ENCODE assay signal across 1 fruit fly cellular context in the genomic region with DNA sequence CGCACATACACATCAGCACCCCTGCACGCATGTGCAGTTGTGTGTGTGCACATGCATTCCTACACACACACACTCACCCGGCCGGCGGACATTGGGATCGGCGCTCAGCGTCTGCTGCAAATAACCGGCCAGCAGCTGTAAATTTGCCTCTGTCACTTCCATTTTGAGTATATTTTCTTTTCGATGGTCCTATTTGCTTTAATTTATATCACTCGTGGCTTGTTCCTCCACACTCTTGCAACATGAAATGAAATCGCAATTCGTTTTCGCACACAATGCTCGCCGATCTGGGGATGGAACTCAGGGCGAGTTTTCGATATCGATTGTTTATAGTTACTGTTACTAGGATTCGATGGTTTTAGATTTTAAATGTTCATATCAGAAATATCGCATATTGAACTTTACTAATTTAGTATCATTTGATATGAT.
TF ChIP-seq lines count a peak whose summit lies in the region.

TSS of gene Cse1 (minus strand) at position 303 of the 429 bp plus-strand sequence.

TF ChIP-seq in whole organism, embryonic, 481 proteins besides CTCF, POLR2A, EP300 and RAD21 (continued from another document):
- TF ChIP-seq CG13287 (GFP tag; IDR thresholded peaks at IDR 0.05; lab: Robert Waterston, UW; ENCODE audit: partially characterized antibody) = peak; percentile 70
- TF ChIP-seq Sry-δ (GFP tag; optimal IDR thresholded peaks at IDR 0.05; lab: Kevin White, UChicago) = peak; percentile 81
- 0 out of 3 replicates have a peak, but pooled peaks have one; percentile 40 for TF ChIP-seq Doc3 (GFP tag; IDR thresholded peaks at IDR 0.05; lab: Robert Waterston, UW; ENCODE audit: partially characterized antibody)
- TF ChIP-seq CG2116 (GFP tag; optimal IDR thresholded peaks at IDR 0.05; lab: Kevin White, UChicago) = peak; percentile 23
- 0 out of 2 replicates have a peak, but pooled peaks have one; percentile 39 for TF ChIP-seq hbn (GFP tag; IDR thresholded peaks at IDR 0.05; lab: Robert Waterston, UW; ENCODE audit: partially characterized antibody)
- peak; percentile 17 for TF ChIP-seq CG9797 (GFP tag; optimal IDR thresholded peaks at IDR 0.05; lab: Kevin White, UChicago)
- TF ChIP-seq hb (GFP tag; IDR thresholded peaks at IDR 0.05; lab: Robert Waterston, UW; ENCODE audit: partially characterized antibody) = peak; percentile 52; the same call in 1 of the 3 replicates
- TF ChIP-seq mld (GFP tag; IDR thresholded peaks at IDR 0.05; lab: Robert Waterston, UW; ENCODE audit: partially characterized antibody) = peak; percentile 52; the same call in 1 of the 3 replicates
- TF ChIP-seq Scr (GFP tag; IDR thresholded peaks at IDR 0.05; lab: Robert Waterston, UW; ENCODE audit: partially characterized antibody) = peak; percentile 78
- no peak for TF ChIP-seq toy (GFP tag; IDR thresholded peaks at IDR 0.05; lab: Robert Waterston, UW)
- TF ChIP-seq CG34224 (GFP tag; IDR thresholded peaks at IDR 0.05; lab: Robert Waterston, UW; ENCODE audit: partially characterized antibody) = peak; percentile 51
- peak; percentile 23 for TF ChIP-seq Dp (GFP tag; optimal IDR thresholded peaks at IDR 0.05; lab: Kevin White, UChicago)
- no peak for TF ChIP-seq CG17802 (tag; optimal IDR thresholded peaks at IDR 0.05; lab: Kevin White, UChicago)
- TF ChIP-seq Sin3A (optimal IDR thresholded peaks at IDR 0.05; lab: Kevin White, UChicago) = peak; percentile 68
- peak; percentile 56 for TF ChIP-seq CG3995 (GFP tag; optimal IDR thresholded peaks at IDR 0.05; lab: Kevin White, UChicago)
- peak; percentile 20 for TF ChIP-seq MESR4 (GFP tag; optimal IDR thresholded peaks at IDR 0.05; lab: Kevin White, UChicago)
- TF ChIP-seq BEAF-32 (GFP tag; optimal IDR thresholded peaks at IDR 0.05; lab: Kevin White, UChicago) = peak; percentile 71
- TF ChIP-seq rib (GFP tag; IDR thresholded peaks at IDR 0.05; lab: Robert Waterston, UW) = peak; percentile 75; the same call in 1 of the 2 replicates
- peak; percentile 45; the same call in 1 of the 2 replicates for TF ChIP-seq MBD-R2 (GFP tag; IDR thresholded peaks at IDR 0.05; lab: Robert Waterston, UW)
- peak; percentile 12 for TF ChIP-seq Myb (GFP tag; optimal IDR thresholded peaks at IDR 0.05; lab: Kevin White, UChicago)
- TF ChIP-seq nerfin-1 (tag; optimal IDR thresholded peaks at IDR 0.05; lab: Kevin White, UChicago) = peak; percentile 98
- TF ChIP-seq unc-4 (GFP tag; IDR thresholded peaks at IDR 0.05; lab: Robert Waterston, UW; ENCODE audit: partially characterized antibody) = peak; percentile 62; the same call in 1 of the 2 replicates
- TF ChIP-seq stwl (tag; optimal IDR thresholded peaks at IDR 0.05; lab: Kevin White, UChicago) = peak; percentile 6
- peak; percentile 47 for TF ChIP-seq CG15479 (GFP tag; optimal IDR thresholded peaks at IDR 0.05; lab: Kevin White, UChicago)
- TF ChIP-seq HLH4C (GFP tag; IDR thresholded peaks at IDR 0.05; lab: Robert Waterston, UW; ENCODE audit: partially characterized antibody) = peak; percentile 50
- 0 out of 3 replicates have a peak, but pooled peaks have one; percentile 49 for TF ChIP-seq CG6791 (GFP tag; IDR thresholded peaks at IDR 0.05; lab: Robert Waterston, UW; ENCODE audit: partially characterized antibody)
- TF ChIP-seq amos (GFP tag; IDR thresholded peaks at IDR 0.05; lab: Robert Waterston, UW; ENCODE audit: partially characterized antibody) = peak; percentile 69
- peak; percentile 76 for TF ChIP-seq sd (tag; optimal IDR thresholded peaks at IDR 0.05; lab: Kevin White, UChicago)
- TF ChIP-seq CG14710 (tag; optimal IDR thresholded peaks at IDR 0.05; lab: Kevin White, UChicago) = peak; percentile 16
- TF ChIP-seq CG5180 (GFP tag; optimal IDR thresholded peaks at IDR 0.05; lab: Kevin White, UChicago) = no peak
- TF ChIP-seq row (GFP tag; IDR thresholded peaks at IDR 0.05; lab: Robert Waterston, UW) = peak; percentile 36; the same call in 1 of the 3 replicates
- 0 out of 2 replicates have a peak, but pooled peaks have one; percentile 22 for TF ChIP-seq CG31224 (GFP tag; IDR thresholded peaks at IDR 0.05; lab: Robert Waterston, UW)
- TF ChIP-seq Dll (GFP tag; IDR thresholded peaks at IDR 0.05; lab: Robert Waterston, UW; ENCODE audit: partially characterized antibody) = peak; percentile 74
- TF ChIP-seq insv (GFP tag; optimal IDR thresholded peaks at IDR 0.05; lab: Kevin White, UChicago) = peak in 1 of 2 experiments; percentile 34
- TF ChIP-seq CG2129 (GFP tag; IDR thresholded peaks at IDR 0.05; lab: Robert Waterston, UW; ENCODE audit: partially characterized antibody) = peak; percentile 56
- peak; percentile 32; the same call in 1 of the 2 replicates for TF ChIP-seq E2f1 (GFP tag; IDR thresholded peaks at IDR 0.05; lab: Robert Waterston, UW)
- peak; percentile 57; the same call in 1 of the 3 replicates for TF ChIP-seq Opbp (GFP tag; IDR thresholded peaks at IDR 0.05; lab: Robert Waterston, UW; ENCODE audit: partially characterized antibody)
- TF ChIP-seq knrl (GFP tag; IDR thresholded peaks at IDR 0.05; lab: Robert Waterston, UW; ENCODE audit: partially characterized antibody) = peak; percentile 68
- peak; percentile 70 for TF ChIP-seq sna (GFP tag; IDR thresholded peaks at IDR 0.05; lab: Robert Waterston, UW; ENCODE audit: partially characterized antibody)
- TF ChIP-seq CG16813 (GFP tag; IDR thresholded peaks at IDR 0.05; lab: Robert Waterston, UW; ENCODE audit: partially characterized antibody) = peak; percentile 72
- peak; percentile 14 for TF ChIP-seq trem (tag; optimal IDR thresholded peaks at IDR 0.05; lab: Kevin White, UChicago)
- TF ChIP-seq CG12104 (GFP tag; optimal IDR thresholded peaks at IDR 0.05; lab: Kevin White, UChicago) = no peak
- TF ChIP-seq CG7963 (GFP tag; IDR thresholded peaks at IDR 0.05; lab: Robert Waterston, UW; ENCODE audit: partially characterized antibody) = peak; percentile 59; the same call in 2 of the 3 replicates
- peak; percentile 21 for TF ChIP-seq CG12659 (GFP tag; optimal IDR thresholded peaks at IDR 0.05; lab: Kevin White, UChicago)
- TF ChIP-seq chinmo (GFP tag; IDR thresholded peaks at IDR 0.05; lab: Robert Waterston, UW; ENCODE audit: partially characterized antibody) = 0 out of 4 replicates have a peak, but pooled peaks have one; percentile 56
- TF ChIP-seq nmo (GFP tag; optimal IDR thresholded peaks at IDR 0.05; lab: Kevin White, UChicago) = peak; percentile 40
- TF ChIP-seq pzg (GFP tag; optimal IDR thresholded peaks at IDR 0.05; lab: Kevin White, UChicago) = peak; percentile 34
- TF ChIP-seq cg (GFP tag; optimal IDR thresholded peaks at IDR 0.05; lab: Kevin White, UChicago) = peak; percentile 93
- TF ChIP-seq usp (GFP tag; optimal IDR thresholded peaks at IDR 0.05; lab: Kevin White, UChicago) = no peak
